Worm (Caenorhabditis elegans) whole organism, L4/young adult: ENCODE measurements around the gene C34C6.9.
A peak's percentile ranks its signal among the peaks of the same experiment; 100 is the strongest.

Experiments
- W03F9.2 ChIP-seq: fragments of 150-350 bp; optimal IDR thresholded peaks from 2 replicates; lab custom pipeline; 2014; ENCODE audit warnings: missing biosample characterization, missing genetic modification characterization
- dao-5 ChIP-seq: sonication (generic microtip); optimal IDR thresholded peaks from 2 replicates; lab custom pipeline; 2016; ENCODE audit warnings: missing genotype, missing genetic modification characterization, moderate library complexity, missing compliant biosample characterization
- him-1 ChIP-seq: sonication (generic microtip); optimal IDR thresholded peaks from 2 replicates; lab custom pipeline; 2016; ENCODE audit warnings: missing genotype, missing genetic modification reagents, missing genetic modification characterization, missing compliant biosample characterization

Gene C34C6.9

ce11 chrII:8670835-8671234, 14.9 kb upstream of the C34C6.9 start:
- TF ChIP-seq dao-5 (tag; lab: Kevin White, UChicago) (no peak), W03F9.2 (tag; lab: Kevin White, UChicago) (no peak), him-1 (no peak)

ce11 chrII:8675369-8675768, 10.4 kb upstream of the C34C6.9 start:
- TF ChIP-seq dao-5 (tag; lab: Kevin White, UChicago) (no peak), him-1 (no peak), W03F9.2 (tag; lab: Kevin White, UChicago) (no peak)

ce11 chrII:8679799-8680198, 5.9 kb upstream of the C34C6.9 start:
- no peak for TF ChIP-seq dao-5 (tag; lab: Kevin White, UChicago)
- no peak for TF ChIP-seq him-1
- TF ChIP-seq W03F9.2 (tag; lab: Kevin White, UChicago) = no peak

ce11 chrII:8683933-8684332, 1.8 kb upstream of the C34C6.9 start:
- peak; percentile 2 for TF ChIP-seq him-1
- TF ChIP-seq W03F9.2 (tag; lab: Kevin White, UChicago) = peak; percentile 72
- no peak for TF ChIP-seq dao-5 (tag; lab: Kevin White, UChicago)

- TF ChIP-seq him-1 = no peak
- no peak for TF ChIP-seq dao-5 (tag; lab: Kevin White, UChicago)
- TF ChIP-seq W03F9.2 (tag; lab: Kevin White, UChicago) = no peak
Observed at ce11 chrII:8684824-8685223, 899 bp upstream of the C34C6.9 start, which contains the start of gene hgap-2. hgap-2 (minus strand) TSS chrII:8684924.

- TF ChIP-seq him-1 (no peak), dao-5 (tag; lab: Kevin White, UChicago) (no peak), W03F9.2 (tag; lab: Kevin White, UChicago) (no peak)
Observed at ce11 chrII:8691344-8691960, 5.7 kb downstream of the C34C6.9 start, which contains the start of gene C34C6.3. C34C6.3 (plus strand) TSS chrII:8691910.

- TF ChIP-seq W03F9.2 (tag; lab: Kevin White, UChicago) (no peak), him-1 (no peak), dao-5 (tag; lab: Kevin White, UChicago) (no peak)
Observed at ce11 chrII:8695783-8696182, 10.1 kb downstream of the C34C6.9 start, which contains the start of gene C34C6.10. C34C6.10 (minus strand) TSS chrII:8695883.

ce11 chrII:8698828-8699227, 13.1 kb downstream of the C34C6.9 start, which contains the start of gene chdh-1:
chdh-1 (minus strand) TSS chrII:8698928.
- no peak for TF ChIP-seq dao-5 (tag; lab: Kevin White, UChicago)
- TF ChIP-seq him-1 = no peak
- TF ChIP-seq W03F9.2 (tag; lab: Kevin White, UChicago) = no peak

ce11 chrII:8701059-8701458, 15.3 kb downstream of the C34C6.9 start:
- TF ChIP-seq W03F9.2 (tag; lab: Kevin White, UChicago) (no peak), him-1 (no peak), dao-5 (tag; lab: Kevin White, UChicago) (no peak)

- TF ChIP-seq W03F9.2 (tag; lab: Kevin White, UChicago) = no peak
- TF ChIP-seq dao-5 (tag; lab: Kevin White, UChicago) = no peak
- no peak for TF ChIP-seq him-1
Observed at ce11 chrII:8701619-8702350, 16.1 kb downstream of the C34C6.9 start, which contains the start of gene sphk-1. sphk-1 (minus strand) TSS chrII:8701669.

ce11 chrII:8703729-8704128, 18.0 kb downstream of the C34C6.9 start, which contains the start of gene ceh-7:
ceh-7 (minus strand) TSS chrII:8703829.
- no peak for TF ChIP-seq him-1
- TF ChIP-seq dao-5 (tag; lab: Kevin White, UChicago) = no peak
- TF ChIP-seq W03F9.2 (tag; lab: Kevin White, UChicago) = no peak

- TF ChIP-seq him-1 (no peak), dao-5 (tag; lab: Kevin White, UChicago) (no peak), W03F9.2 (tag; lab: Kevin White, UChicago) (no peak)
Observed at ce11 chrII:8704413-8704874, 18.7 kb downstream of the C34C6.9 start, which contains the start of gene prx-5. prx-5 (plus strand) TSS chrII:8704824.

- TF ChIP-seq him-1 = no peak
- TF ChIP-seq W03F9.2 (tag; lab: Kevin White, UChicago) = no peak
- TF ChIP-seq dao-5 (tag; lab: Kevin White, UChicago) = no peak
Observed at ce11 chrII:8707024-8707423, 21.3 kb downstream of the C34C6.9 start, which contains the start of gene cup-16. cup-16 (plus strand) TSS chrII:8707155.

- no peak for TF ChIP-seq W03F9.2 (tag; lab: Kevin White, UChicago)
- TF ChIP-seq him-1 = no peak
- no peak for TF ChIP-seq dao-5 (tag; lab: Kevin White, UChicago)
Observed at ce11 chrII:8710317-8710716, 24.6 kb downstream of the C34C6.9 start, which contains the start of gene srg-15. srg-15 (minus strand) TSS chrII:8710417.
